Worm (Caenorhabditis elegans) whole organism, young adult: Measurements from ENCODE around the gene glb-3.

Source experiments
- B0261.1 ChIP-seq: sonication (generic microtip); optimal IDR thresholded peaks from 2 replicates; lab custom pipeline; 2016; ENCODE audit warnings: mild to moderate bottlenecking, missing genetic modification characterization, moderate library complexity, missing compliant biosample characterization
- B0336.3 ChIP-seq: fragments of 200-800 bp; sonication (Bioruptor generic); IDR thresholded peaks from 2 replicates; pipeline ENCODE4 v1.3.6; 2022; ENCODE audit warnings: missing genetic modification characterization, missing compliant biosample characterization
- D2030.7 ChIP-seq: fragments of 200-800 bp; sonication (Bioruptor generic); IDR thresholded peaks from 2 replicates; pipeline ENCODE4 v1.3.6; 2022; ENCODE audit warnings: missing genetic modification reagents, missing genetic modification characterization, missing compliant biosample characterization
- F23B12.7 ChIP-seq: sonication (generic microtip); optimal IDR thresholded peaks from 2 replicates; lab custom pipeline; 2017; ENCODE audit warnings: missing genetic modification characterization, mild to moderate bottlenecking, missing compliant biosample characterization, antibody characterized with exemption, moderate library complexity; ENCODE audit not compliant: insufficient read depth
- F33H1.4 ChIP-seq: fragments of 200-800 bp; sonication (Bioruptor generic); IDR thresholded peaks from 2 replicates; pipeline ENCODE4 v1.3.6; 2022; ENCODE audit warnings: missing genetic modification reagents, missing genetic modification characterization, missing compliant biosample characterization
- F37B4.10 ChIP-seq: fragments of 200-800 bp; sonication (Bioruptor generic); IDR thresholded peaks from 2 replicates; pipeline ENCODE4 v1.3.6; 2022; ENCODE audit warnings: missing genetic modification characterization, missing compliant biosample characterization
- F39B2.1 ChIP-seq: fragments of 200-800 bp; sonication (Bioruptor generic); IDR thresholded peaks from 2 replicates; pipeline ENCODE4 v1.3.6; 2022; ENCODE audit warnings: missing genetic modification reagents, missing genetic modification characterization, missing compliant biosample characterization
- Y53G8AR.9 ChIP-seq: fragments of 200-800 bp; sonication (Bioruptor generic); conservative IDR thresholded peaks from 2 replicates; pipeline ENCODE4 v1.3.6; 2022; ENCODE audit warnings: missing genetic modification reagents, missing genetic modification characterization, missing compliant biosample characterization
- attf-3 ChIP-seq: fragments of 200-800 bp; sonication (Bioruptor generic); conservative IDR thresholded peaks from 2 replicates; pipeline ENCODE4 v1.3.6; 2022; ENCODE audit warnings: missing genetic modification reagents, missing genetic modification characterization, missing compliant biosample characterization
- ccch-3 ChIP-seq: fragments of 200-800 bp; sonication (Bioruptor generic); optimal IDR thresholded peaks from 2 replicates; lab custom pipeline; 2018; ENCODE audit warnings: mild to moderate bottlenecking, missing genetic modification characterization, missing compliant biosample characterization
- cebp-2 ChIP-seq: fragments of 200-800 bp; sonication (Bioruptor generic); IDR thresholded peaks from 2 replicates; pipeline ENCODE4 v1.3.6; 2022; ENCODE audit warnings: missing genetic modification characterization, missing compliant biosample characterization
- ceh-100 ChIP-seq: fragments of 200-800 bp; sonication (Bioruptor generic); IDR thresholded peaks from 2 replicates; pipeline ENCODE4 v1.3.6; 2022; ENCODE audit warnings: missing genetic modification reagents, missing genetic modification characterization, missing compliant biosample characterization
- ceh-40 ChIP-seq: fragments of 200-800 bp; sonication (Bioruptor generic); IDR thresholded peaks from 2 replicates; pipeline ENCODE4 v1.3.6; 2022; ENCODE audit warnings: missing genetic modification characterization, missing compliant biosample characterization
- dpl-1 ChIP-seq: fragments of 150-350 bp; optimal IDR thresholded peaks from 2 replicates; lab custom pipeline; 2014; ENCODE audit warnings: missing biosample characterization, missing genetic modification reagents, missing genetic modification characterization
- ekl-4 ChIP-seq: fragments of 200-800 bp; sonication (Bioruptor generic); IDR thresholded peaks from 2 replicates; pipeline ENCODE4 v1.3.6; 2022; ENCODE audit warnings: missing genetic modification reagents, missing genetic modification characterization, missing compliant biosample characterization
- ets-4 ChIP-seq: fragments of 200-800 bp; sonication (Bioruptor generic); optimal IDR thresholded peaks from 2 replicates; lab custom pipeline; 2018; ENCODE audit warnings: mild to moderate bottlenecking, missing genetic modification characterization, missing compliant biosample characterization
- him-1 ChIP-seq: sonication (generic microtip); optimal IDR thresholded peaks from 2 replicates; lab custom pipeline; 2016; ENCODE audit warnings: missing genotype, missing genetic modification reagents, missing genetic modification characterization, missing compliant biosample characterization
- hlh-12 ChIP-seq: sonication (generic microtip); optimal IDR thresholded peaks from 2 replicates; lab custom pipeline; 2016; ENCODE audit warnings: missing genetic modification characterization, missing compliant biosample characterization
- hmg-1.2 ChIP-seq: fragments of 200-800 bp; sonication (Bioruptor generic); IDR thresholded peaks from 2 replicates; pipeline ENCODE4 v1.3.6; 2022; ENCODE audit warnings: missing genetic modification reagents, missing genetic modification characterization, missing compliant biosample characterization
- lag-1 ChIP-seq: fragments of 200-800 bp; sonication (Bioruptor generic); IDR thresholded peaks from 2 replicates; pipeline ENCODE4 v1.3.6; 2022; ENCODE audit warnings: missing genetic modification reagents, missing genetic modification characterization, missing compliant biosample characterization
- lin-26 ChIP-seq: fragments of 200-800 bp; sonication (Bioruptor generic); IDR thresholded peaks from 2 replicates; pipeline ENCODE4 v1.3.6; 2022; ENCODE audit warnings: missing genetic modification reagents, missing genetic modification characterization, missing compliant biosample characterization
- lin-40 ChIP-seq: sonication (generic microtip); optimal IDR thresholded peaks from 2 replicates; lab custom pipeline; 2016; ENCODE audit warnings: missing genetic modification characterization, mild to moderate bottlenecking, missing compliant biosample characterization, missing genotype, missing genetic modification reagents
- lin-54 ChIP-seq: fragments of 200-800 bp; sonication (Bioruptor generic); optimal IDR thresholded peaks from 2 replicates; lab custom pipeline; 2018; ENCODE audit warnings: mild to moderate bottlenecking, missing genetic modification characterization, missing compliant biosample characterization
- lir-1 ChIP-seq: fragments of 200-800 bp; sonication (Bioruptor generic); conservative IDR thresholded peaks from 2 replicates; pipeline ENCODE4 v1.3.6; 2022; ENCODE audit warnings: missing genetic modification reagents, missing genetic modification characterization, missing compliant biosample characterization
- lsl-1 ChIP-seq: fragments of 200-800 bp; sonication (Bioruptor generic); optimal IDR thresholded peaks from 2 replicates; lab custom pipeline; 2018; ENCODE audit warnings: mild to moderate bottlenecking, missing genetic modification characterization, moderate library complexity, missing compliant biosample characterization
- madf-3 ChIP-seq: fragments of 200-800 bp; sonication (Bioruptor generic); IDR thresholded peaks from 2 replicates; pipeline ENCODE4 v1.3.6; 2022; ENCODE audit warnings: missing genetic modification reagents, missing genetic modification characterization, missing compliant biosample characterization
- madf-6 ChIP-seq: fragments of 200-800 bp; sonication (Bioruptor generic); IDR thresholded peaks from 2 replicates; pipeline ENCODE4 v1.3.6; 2022; ENCODE audit warnings: missing genetic modification reagents, missing genetic modification characterization, missing compliant biosample characterization
- mcd-1 ChIP-seq: fragments of 200-800 bp; sonication (Bioruptor generic); IDR thresholded peaks from 2 replicates; pipeline ENCODE4 v1.3.6; 2022; ENCODE audit warnings: missing genetic modification reagents, missing genetic modification characterization, missing compliant biosample characterization
- mes-4 ChIP-seq: sonication (generic microtip); optimal IDR thresholded peaks from 2 replicates; lab custom pipeline; 2016; ENCODE audit warnings: missing genotype, missing genetic modification characterization, missing compliant biosample characterization
- nfya-2 ChIP-seq: fragments of 200-800 bp; sonication (Bioruptor generic); IDR thresholded peaks from 2 replicates; pipeline ENCODE4 v1.3.6; 2022; ENCODE audit warnings: missing genetic modification reagents, missing genetic modification characterization, missing compliant biosample characterization
- pbrm-1 ChIP-seq: fragments of 200-800 bp; sonication (Bioruptor generic); IDR thresholded peaks from 2 replicates; pipeline ENCODE4 v1.3.6; 2022; ENCODE audit warnings: missing genetic modification reagents, missing genetic modification characterization, missing compliant biosample characterization
- pha-4 ChIP-seq: fragments of 150-350 bp; sonication (generic microtip); optimal IDR thresholded peaks from 2 replicates; lab custom pipeline; 2014; ENCODE audit warnings: missing biosample characterization, missing genetic modification reagents, missing genetic modification characterization
- rcor-1 ChIP-seq: fragments of 200-800 bp; sonication (Bioruptor generic); IDR thresholded peaks from 2 replicates; pipeline ENCODE4 v1.3.6; 2022; ENCODE audit warnings: missing genetic modification reagents, missing genetic modification characterization, missing compliant biosample characterization
- sea-2 ChIP-seq: fragments of 200-800 bp; sonication (Bioruptor generic); IDR thresholded peaks from 2 replicates; pipeline ENCODE4 v1.3.6; 2022; ENCODE audit warnings: missing genetic modification characterization, missing compliant biosample characterization
- snpc-3.4 ChIP-seq: sonication (generic microtip); optimal IDR thresholded peaks from 2 replicates; lab custom pipeline; 2017; ENCODE audit warnings: missing genetic modification characterization, mild to moderate bottlenecking, missing compliant biosample characterization, antibody characterized with exemption, moderate library complexity, missing genotype, missing genetic modification reagents
- snpc-4 ChIP-seq, 5 experiments: fragments of 150-350 bp in 1 of 5; sonication (generic microtip) in 4 of 5; optimal IDR thresholded peaks; 2 replicates each; lab custom pipeline; 2014 to 2018; ENCODE audit warnings: missing genetic modification characterization in 5 of 5, missing biosample characterization in 3 of 5, antibody characterized with exemption in 2 of 5, mild to moderate bottlenecking in 2 of 5, missing compliant biosample characterization in 2 of 5, missing genotype in 2 of 5, moderate library complexity in 2 of 5, missing genetic modification reagents in 1 of 5
- sptf-2 ChIP-seq: fragments of 200-800 bp; sonication (Bioruptor generic); optimal IDR thresholded peaks from 2 replicates; lab custom pipeline; 2018; ENCODE audit warnings: mild to moderate bottlenecking, missing genetic modification characterization, missing compliant biosample characterization
- tbp1 ChIP-seq: fragments of 200-800 bp; sonication (Bioruptor generic); optimal IDR thresholded peaks from 2 replicates; lab custom pipeline; 2018; ENCODE audit warnings: mild to moderate bottlenecking, missing genetic modification characterization, missing compliant biosample characterization
- unc-130 ChIP-seq: sonication (generic microtip); optimal IDR thresholded peaks from 2 replicates; lab custom pipeline; 2016; ENCODE audit warnings: missing genetic modification reagents, missing genetic modification characterization, missing compliant biosample characterization
- xnd-1 ChIP-seq: sonication (generic microtip); optimal IDR thresholded peaks from 2 replicates; lab custom pipeline; 2016; ENCODE audit warnings: missing genotype, missing genetic modification reagents, missing genetic modification characterization, missing compliant biosample characterization
- zfh-2 ChIP-seq: fragments of 200-800 bp; sonication (Bioruptor generic); conservative IDR thresholded peaks from 2 replicates; pipeline ENCODE4 v1.3.6; 2022; ENCODE audit warnings: missing genetic modification reagents, missing genetic modification characterization, missing compliant biosample characterization
- ztf-18 ChIP-seq: sonication (generic microtip); optimal IDR thresholded peaks from 2 replicates; lab custom pipeline; 2016; ENCODE audit warnings: missing genotype, mild to moderate bottlenecking, missing genetic modification characterization, missing compliant biosample characterization
- ztf-25 ChIP-seq: fragments of 200-800 bp; sonication (Bioruptor generic); IDR thresholded peaks from 2 replicates; pipeline ENCODE4 v1.3.6; 2022; ENCODE audit warnings: missing genetic modification reagents, missing genetic modification characterization, missing compliant biosample characterization
- ztf-26 ChIP-seq: sonication (generic microtip); optimal IDR thresholded peaks from 2 replicates; lab custom pipeline; 2017; ENCODE audit warnings: missing genetic modification characterization, missing compliant biosample characterization
- ztf-28 ChIP-seq: fragments of 200-800 bp; sonication (Bioruptor generic); IDR thresholded peaks from 2 replicates; pipeline ENCODE4 v1.3.6; 2022; ENCODE audit warnings: missing genetic modification reagents, missing genetic modification characterization, missing compliant biosample characterization

Gene glb-3

ce11 chrV:11174663-11175062 is 40.3 kb downstream of the glb-3 start (continued):
- TF ChIP-seq cebp-2 (GFP tag; lab: Robert Waterston, UW) (no peak), tbp1 (GFP tag; lab: Kevin White, UChicago) (peak; percentile 93), lin-26 (GFP tag; lab: Robert Waterston, UW) (peak; percentile 23; the same call in 1 of the 2 replicates), ztf-26 (tag; lab: Kevin White, UChicago) (no peak), lsl-1 (GFP tag; lab: Kevin White, UChicago) (no peak), madf-3 (GFP tag; lab: Robert Waterston, UW) (no peak), lir-1 (GFP tag; lab: Robert Waterston, UW) (no peak), lin-40 (peak; percentile 15), lag-1 (GFP tag; lab: Robert Waterston, UW) (no peak), F37B4.10 (GFP tag; lab: Robert Waterston, UW) (no peak), ccch-3 (GFP tag; lab: Kevin White, UChicago) (no peak), hlh-12 (tag; lab: Kevin White, UChicago) (no peak), F23B12.7 (tag; lab: Kevin White, UChicago) (no peak), madf-6 (GFP tag; lab: Robert Waterston, UW) (peak; percentile 35), sea-2 (GFP tag; lab: Robert Waterston, UW) (no peak), pha-4 (tag; lab: Kevin White, UChicago) (no peak), lin-54 (GFP tag; lab: Kevin White, UChicago) (no peak), snpc-4 (GFP tag; optimal IDR thresholded peaks at IDR 0.05; lab: Kevin White, UChicago) (peak; percentile 76), snpc-4 (tag; optimal IDR thresholded peaks at IDR 0.05; lab: Kevin White, UChicago) (peak; percentile 90 to 98 (median 95)), B0336.3 (no peak), attf-3 (GFP tag; lab: Robert Waterston, UW) (no peak), Y53G8AR.9 (GFP tag; lab: Robert Waterston, UW) (0 out of 2 replicates have a peak, but pooled peaks have one; percentile 30), F39B2.1 (GFP tag; lab: Robert Waterston, UW) (no peak), ztf-28 (GFP tag; lab: Robert Waterston, UW) (no peak), dpl-1 (GFP tag; lab: Kevin White, UChicago) (no peak), zfh-2 (peak; percentile 79), sptf-2 (GFP tag; lab: Kevin White, UChicago) (no peak), ets-4 (no peak), ceh-40 (GFP tag; lab: Robert Waterston, UW) (no peak), ztf-25 (GFP tag; lab: Robert Waterston, UW) (no peak)

ce11 chrV:11175336-11175938 is 41.0 kb downstream of the glb-3 start:
- TF ChIP-seq B0261.1 (tag; lab: Kevin White, UChicago) = peak; percentile 26
- TF ChIP-seq hmg-1.2 = peak; percentile 88
- peak; percentile 43 for TF ChIP-seq F33H1.4 (GFP tag; lab: Robert Waterston, UW)
- peak; percentile 98 for TF ChIP-seq lin-26 (GFP tag; lab: Robert Waterston, UW)
- peak; percentile 81 for TF ChIP-seq him-1
- TF ChIP-seq lin-54 (GFP tag; lab: Kevin White, UChicago) = peak; percentile 56
- TF ChIP-seq rcor-1 (GFP tag; lab: Robert Waterston, UW) = peak; percentile 91
- TF ChIP-seq F39B2.1 (GFP tag; lab: Robert Waterston, UW) = peak; percentile 86; the same call in 1 of the 2 replicates
- peak; percentile 0 for TF ChIP-seq unc-130 (GFP tag; lab: Kevin White, UChicago)
- peak; percentile 90 for TF ChIP-seq madf-6 (GFP tag; lab: Robert Waterston, UW)
- peak; percentile 85; the same call in 1 of the 2 replicates for TF ChIP-seq ekl-4 (GFP tag; lab: Robert Waterston, UW)
- peak; percentile 12 for TF ChIP-seq xnd-1 (tag; lab: Kevin White, UChicago)
- peak; percentile 95 for TF ChIP-seq snpc-4 (GFP tag; optimal IDR thresholded peaks at IDR 0.05; lab: Kevin White, UChicago)
- TF ChIP-seq snpc-4 (tag; optimal IDR thresholded peaks at IDR 0.05; lab: Kevin White, UChicago) = peak; percentile 94 to 99 (median 98)
- TF ChIP-seq ceh-100 (GFP tag; lab: Robert Waterston, UW) = peak; percentile 44; the same call in 1 of the 2 replicates
- TF ChIP-seq nfya-2 (GFP tag; lab: Robert Waterston, UW) = 0 out of 2 replicates have a peak, but pooled peaks have one; percentile 53
- peak; percentile 16 for TF ChIP-seq ztf-18
- TF ChIP-seq lsl-1 (GFP tag; lab: Kevin White, UChicago) = peak; percentile 64
- peak; percentile 94 for TF ChIP-seq snpc-3.4 (tag; lab: Kevin White, UChicago)
- TF ChIP-seq mes-4 (tag; lab: Kevin White, UChicago) = peak; percentile 22
- TF ChIP-seq D2030.7 (GFP tag; lab: Robert Waterston, UW) = peak; percentile 93
- TF ChIP-seq pbrm-1 = peak; percentile 96
- peak; percentile 65 for TF ChIP-seq mcd-1 (GFP tag; lab: Robert Waterston, UW)
- TF ChIP-seq Y53G8AR.9 (GFP tag; lab: Robert Waterston, UW) = 0 out of 2 replicates have a peak, but pooled peaks have one; percentile 81
